Fruit fly (Drosophila melanogaster) whole organism, adult: ENCODE measurements around the gene ctrip.

ENCODE experiments used
- CG11617 ChIP-seq: fragments of 200-800 bp; sonication (Bioruptor generic); optimal IDR thresholded peaks from 2 replicates; lab custom pipeline; 2017; ENCODE audit warnings: mild to moderate bottlenecking, missing biosample characterization, missing genetic modification reagents, missing genetic modification characterization
- CG14711 ChIP-seq: fragments of 200-800 bp; sonication (Bioruptor generic); optimal IDR thresholded peaks from 2 replicates; lab custom pipeline; 2018; ENCODE audit warnings: missing biosample characterization, mild to moderate bottlenecking, missing genetic modification characterization, moderate library complexity
- Clk ChIP-seq: fragments of 200-800 bp; sonication (Bioruptor generic); optimal IDR thresholded peaks from 2 replicates; lab custom pipeline; 2017; ENCODE audit warnings: missing biosample characterization, missing genetic modification characterization
- Crg-1 ChIP-seq: fragments of 200-800 bp; sonication (Bioruptor generic); optimal IDR thresholded peaks from 2 replicates; lab custom pipeline; 2016; ENCODE audit warnings: missing biosample characterization, missing genetic modification characterization
- Mnt ChIP-seq: fragments of 200-800 bp; sonication (Bioruptor generic); optimal IDR thresholded peaks from 2 replicates; lab custom pipeline; 2016; ENCODE audit warnings: missing biosample characterization, mild to moderate bottlenecking, missing genetic modification characterization

dm6 chr3R:4780262-4780661, 31.6 kb downstream of the ctrip start, which contains the start of gene CG14655:
- TF ChIP-seq Crg-1 (GFP tag; lab: Kevin White, UChicago) (no peak), CG14711 (tag; lab: Kevin White, UChicago) (no peak), CG11617 (GFP tag; lab: Kevin White, UChicago) (no peak), Clk (GFP tag; lab: Kevin White, UChicago) (no peak), Mnt (GFP tag; lab: Kevin White, UChicago) (no peak)
